Worm (Caenorhabditis elegans) whole organism, late embryonic: Measurements from ENCODE around the gene rrsr-1.
A peak's percentile ranks its signal among the peaks of the same experiment; 100 is the strongest.

Experiments
- C08G9.2 ChIP-seq: sonication (generic microtip); optimal IDR thresholded peaks from 2 replicates; lab custom pipeline; 2016; ENCODE audit warnings: mild to moderate bottlenecking, missing genetic modification characterization, moderate library complexity, missing compliant biosample characterization
- C38D4.7 ChIP-seq: fragments of 200-800 bp; sonication (Bioruptor generic); optimal IDR thresholded peaks from 2 replicates; lab custom pipeline; 2018; ENCODE audit warnings: mild to moderate bottlenecking, missing genetic modification characterization, moderate library complexity, missing compliant biosample characterization
- F13H6.1 ChIP-seq: sonication (generic microtip); optimal IDR thresholded peaks from 2 replicates; lab custom pipeline; 2016; ENCODE audit warnings: missing genetic modification characterization, missing compliant biosample characterization
- K02D7.2 ChIP-seq: sonication (generic microtip); optimal IDR thresholded peaks from 2 replicates; lab custom pipeline; 2017; ENCODE audit warnings: mild to moderate bottlenecking, missing genetic modification characterization, missing compliant biosample characterization
- T23F11.4 ChIP-seq: fragments of 200-800 bp; sonication (Bioruptor generic); optimal IDR thresholded peaks from 2 replicates; lab custom pipeline; 2018; ENCODE audit warnings: mild to moderate bottlenecking, missing genetic modification characterization, missing compliant biosample characterization
- Y22D7AL.16 ChIP-seq: sonication (generic microtip); optimal IDR thresholded peaks from 2 replicates; lab custom pipeline; 2016; ENCODE audit warnings: missing genetic modification characterization, missing compliant biosample characterization
- ahr-1 ChIP-seq: sonication (generic microtip); optimal IDR thresholded peaks from 2 replicates; lab custom pipeline; 2016; ENCODE audit warnings: missing genetic modification characterization, missing compliant biosample characterization
- ama-1 ChIP-seq: fragments of 150-350 bp; optimal IDR thresholded peaks from 2 replicates; lab custom pipeline; 2014
- ceh-14 ChIP-seq: sonication (generic microtip); optimal IDR thresholded peaks from 2 replicates; lab custom pipeline; 2016; ENCODE audit warnings: missing genotype, missing genetic modification characterization, missing compliant biosample characterization
- ceh-18 ChIP-seq: sonication (generic microtip); optimal IDR thresholded peaks from 2 replicates; lab custom pipeline; 2016; ENCODE audit warnings: missing genetic modification characterization, missing compliant biosample characterization
- ceh-19 ChIP-seq: fragments of 200-800 bp; sonication (Bioruptor generic); optimal IDR thresholded peaks from 2 replicates; lab custom pipeline; 2018; ENCODE audit warnings: mild to moderate bottlenecking, missing genetic modification characterization, missing compliant biosample characterization
- ceh-30 ChIP-seq: fragments of 150-350 bp; optimal IDR thresholded peaks from 2 replicates; lab custom pipeline; 2014; ENCODE audit warnings: missing biosample characterization, missing genetic modification characterization
- ceh-31 ChIP-seq: sonication (generic microtip); optimal IDR thresholded peaks from 2 replicates; lab custom pipeline; 2016; ENCODE audit warnings: missing genetic modification characterization, missing compliant biosample characterization
- ceh-34 ChIP-seq: sonication (generic microtip); optimal IDR thresholded peaks from 2 replicates; lab custom pipeline; 2016; ENCODE audit warnings: mild to moderate bottlenecking, missing genetic modification characterization, missing compliant biosample characterization
- ceh-6 ChIP-seq: fragments of 200-800 bp; sonication (Bioruptor generic); optimal IDR thresholded peaks from 2 replicates; lab custom pipeline; 2018; ENCODE audit warnings: mild to moderate bottlenecking, missing genetic modification characterization, missing compliant biosample characterization
- ceh-9 ChIP-seq: sonication (generic microtip); optimal IDR thresholded peaks from 2 replicates; lab custom pipeline; 2016; ENCODE audit warnings: mild to moderate bottlenecking, missing genetic modification characterization, inconsistent platforms, missing compliant biosample characterization
- che-1 ChIP-seq: sonication (generic microtip); optimal IDR thresholded peaks from 2 replicates; lab custom pipeline; 2016; ENCODE audit warnings: mild to moderate bottlenecking, missing genetic modification characterization, missing compliant biosample characterization
- dmd-4 ChIP-seq: sonication (generic microtip); optimal IDR thresholded peaks from 2 replicates; lab custom pipeline; 2016; ENCODE audit warnings: borderline replicate concordance, missing genetic modification characterization, missing compliant biosample characterization
- dve-1 ChIP-seq: sonication (generic microtip); optimal IDR thresholded peaks from 2 replicates; lab custom pipeline; 2017; ENCODE audit warnings: antibody characterized with exemption, mild to moderate bottlenecking, missing genetic modification characterization, missing compliant biosample characterization
- elt-2 ChIP-seq: sonication (generic microtip); optimal IDR thresholded peaks from 2 replicates; lab custom pipeline; 2016; ENCODE audit warnings: missing genetic modification reagents, missing genetic modification characterization, missing compliant biosample characterization
- elt-4 ChIP-seq: sonication (generic microtip); optimal IDR thresholded peaks from 2 replicates; lab custom pipeline; 2016; ENCODE audit warnings: missing genetic modification characterization, missing compliant biosample characterization
- ets-4 ChIP-seq: sonication (generic microtip); optimal IDR thresholded peaks from 2 replicates; lab custom pipeline; 2016; ENCODE audit warnings: missing genetic modification characterization, missing compliant biosample characterization
- eyg-1 ChIP-seq: sonication (generic microtip); optimal IDR thresholded peaks from 2 replicates; lab custom pipeline; 2016; ENCODE audit warnings: missing genotype, missing genetic modification characterization, missing compliant biosample characterization
- fkh-10 ChIP-seq: fragments of 150-350 bp; optimal IDR thresholded peaks from 2 replicates; lab custom pipeline; 2014; ENCODE audit warnings: missing biosample characterization, missing genetic modification reagents, missing genetic modification characterization
- fkh-6 ChIP-seq: sonication (generic microtip); optimal IDR thresholded peaks from 2 replicates; lab custom pipeline; 2016; ENCODE audit warnings: missing genetic modification characterization, missing compliant biosample characterization
- gmeb-2 ChIP-seq: sonication (generic microtip); optimal IDR thresholded peaks from 2 replicates; lab custom pipeline; 2016; ENCODE audit warnings: missing genetic modification characterization, inconsistent platforms, missing compliant biosample characterization
- hlh-13 ChIP-seq: fragments of 200-800 bp; sonication (Bioruptor generic); optimal IDR thresholded peaks from 2 replicates; lab custom pipeline; 2018; ENCODE audit warnings: mild to moderate bottlenecking, missing genetic modification characterization, missing compliant biosample characterization
- hlh-15 ChIP-seq: sonication (generic microtip); optimal IDR thresholded peaks from 2 replicates; lab custom pipeline; 2016; ENCODE audit warnings: missing genetic modification characterization, missing compliant biosample characterization
- hlh-30 ChIP-seq: sonication (generic microtip); optimal IDR thresholded peaks from 2 replicates; lab custom pipeline; 2017; ENCODE audit warnings: antibody characterized with exemption, missing genetic modification characterization, missing compliant biosample characterization; ENCODE audit not compliant: insufficient read depth
- hlh-6 ChIP-seq: sonication (generic microtip); optimal IDR thresholded peaks from 2 replicates; lab custom pipeline; 2016; ENCODE audit warnings: missing genotype, missing genetic modification characterization, missing compliant biosample characterization
- hlh-8 ChIP-seq: sonication (generic microtip); optimal IDR thresholded peaks from 2 replicates; lab custom pipeline; 2016; ENCODE audit warnings: missing genotype, missing genetic modification characterization, missing compliant biosample characterization
- lim-6 ChIP-seq: sonication (generic microtip); optimal IDR thresholded peaks from 2 replicates; lab custom pipeline; 2016; ENCODE audit warnings: missing genetic modification characterization, missing compliant biosample characterization
- lin-11 ChIP-seq: fragments of 200-800 bp; sonication (Bioruptor generic); optimal IDR thresholded peaks from 2 replicates; lab custom pipeline; 2018; ENCODE audit warnings: mild to moderate bottlenecking, missing genetic modification characterization, missing compliant biosample characterization
- mec-3 ChIP-seq: sonication (generic microtip); optimal IDR thresholded peaks from 2 replicates; lab custom pipeline; 2016; ENCODE audit warnings: borderline replicate concordance, missing genetic modification characterization, missing compliant biosample characterization
- nhr-11 ChIP-seq: fragments of 150-350 bp; optimal IDR thresholded peaks from 2 replicates; lab custom pipeline; 2014; ENCODE audit warnings: missing biosample characterization, missing genetic modification characterization
- nhr-232 ChIP-seq: sonication (generic microtip); optimal IDR thresholded peaks from 2 replicates; lab custom pipeline; 2016; ENCODE audit warnings: missing genetic modification characterization, missing compliant biosample characterization
- odd-2 ChIP-seq: sonication (generic microtip); optimal IDR thresholded peaks from 2 replicates; lab custom pipeline; 2017; ENCODE audit warnings: antibody characterized with exemption, mild to moderate bottlenecking, missing genetic modification characterization, missing compliant biosample characterization
- pag-3 ChIP-seq: sonication (generic microtip); optimal IDR thresholded peaks from 2 replicates; lab custom pipeline; 2016; ENCODE audit warnings: missing compliant biosample characterization, missing genetic modification characterization, borderline replicate concordance
- pat-9 ChIP-seq: fragments of 200-800 bp; sonication (Bioruptor generic); optimal IDR thresholded peaks from 2 replicates; lab custom pipeline; 2018; ENCODE audit warnings: mild to moderate bottlenecking, missing genetic modification characterization, moderate library complexity, missing compliant biosample characterization
- pax-1 ChIP-seq: fragments of 150-350 bp; optimal IDR thresholded peaks from 2 replicates; lab custom pipeline; 2014; ENCODE audit warnings: missing biosample characterization, missing genetic modification characterization
- pha-4 ChIP-seq: fragments of 150-350 bp; optimal IDR thresholded peaks from 2 replicates; lab custom pipeline; 2018; ENCODE audit warnings: missing biosample characterization, missing genetic modification reagents, missing genetic modification characterization
- pros-1 ChIP-seq: fragments of 150-350 bp; optimal IDR thresholded peaks from 2 replicates; lab custom pipeline; 2014; ENCODE audit warnings: missing biosample characterization, missing genetic modification reagents, missing genetic modification characterization
- ref-2 ChIP-seq: sonication (generic microtip); optimal IDR thresholded peaks from 2 replicates; lab custom pipeline; 2016; ENCODE audit warnings: missing genetic modification characterization, missing compliant biosample characterization
- sox-2 ChIP-seq: fragments of 200-800 bp; sonication (Bioruptor generic); IDR thresholded peaks from 2 replicates; pipeline ENCODE4 v1.3.6; 2022; ENCODE audit warnings: missing genetic modification reagents, missing genetic modification characterization, missing compliant biosample characterization
- sox-4 ChIP-seq: sonication (generic microtip); optimal IDR thresholded peaks from 2 replicates; lab custom pipeline; 2017; ENCODE audit warnings: mild to moderate bottlenecking, missing genetic modification characterization, inconsistent platforms, missing compliant biosample characterization
- syd-9 ChIP-seq: sonication (generic microtip); optimal IDR thresholded peaks from 2 replicates; lab custom pipeline; 2016; ENCODE audit warnings: mild to moderate bottlenecking, missing genetic modification characterization, moderate library complexity, missing compliant biosample characterization
- tbx-2 ChIP-seq: sonication (generic microtip); optimal IDR thresholded peaks from 2 replicates; lab custom pipeline; 2016; ENCODE audit warnings: missing genetic modification characterization, missing compliant biosample characterization
- ttx-3 ChIP-seq: sonication (generic microtip); optimal IDR thresholded peaks from 2 replicates; lab custom pipeline; 2016; ENCODE audit warnings: missing genetic modification reagents, missing genetic modification characterization, missing compliant biosample characterization
- unc-42 ChIP-seq: sonication (generic microtip); optimal IDR thresholded peaks from 2 replicates; lab custom pipeline; 2016; ENCODE audit warnings: missing genotype, missing genetic modification characterization, missing compliant biosample characterization
- unc-55 ChIP-seq: sonication (generic microtip); optimal IDR thresholded peaks from 2 replicates; lab custom pipeline; 2017; ENCODE audit warnings: missing biosample characterization, missing genetic modification reagents, missing genetic modification characterization
- unc-86 ChIP-seq: sonication (generic microtip); optimal IDR thresholded peaks from 2 replicates; lab custom pipeline; 2016; ENCODE audit warnings: missing genetic modification characterization, missing compliant biosample characterization
- ztf-16 ChIP-seq: sonication (generic microtip); optimal IDR thresholded peaks from 2 replicates; lab custom pipeline; 2017; ENCODE audit warnings: missing genetic modification characterization, missing compliant biosample characterization

rrsr-1 gene

DNA sequence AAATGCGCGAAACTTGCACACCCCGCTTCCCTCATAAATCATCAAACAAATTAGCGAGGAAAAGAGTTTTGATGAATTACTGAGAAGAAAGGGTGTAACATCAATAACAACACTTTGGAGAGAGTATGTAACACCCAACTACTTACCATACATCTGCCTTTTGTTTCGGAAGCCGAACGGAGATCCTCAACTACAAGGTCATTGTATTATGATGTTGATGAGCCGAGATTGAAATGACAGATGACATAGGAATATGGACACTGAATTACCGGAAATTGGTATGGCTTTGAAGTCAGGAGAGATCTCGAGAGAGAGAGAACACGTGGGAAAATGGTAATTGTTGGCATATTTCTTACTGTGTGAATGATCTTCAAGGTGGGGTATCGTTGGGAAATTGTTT is 1.2 kb upstream of the rrsr-1 start:
- TF ChIP-seq sox-2 (GFP tag; lab: Robert Waterston, UW) = peak; percentile 26
- TF ChIP-seq fkh-10 (GFP tag; lab: Kevin White, UChicago) = no peak
- TF ChIP-seq, all 69 proteins: peak for 1

DNA sequence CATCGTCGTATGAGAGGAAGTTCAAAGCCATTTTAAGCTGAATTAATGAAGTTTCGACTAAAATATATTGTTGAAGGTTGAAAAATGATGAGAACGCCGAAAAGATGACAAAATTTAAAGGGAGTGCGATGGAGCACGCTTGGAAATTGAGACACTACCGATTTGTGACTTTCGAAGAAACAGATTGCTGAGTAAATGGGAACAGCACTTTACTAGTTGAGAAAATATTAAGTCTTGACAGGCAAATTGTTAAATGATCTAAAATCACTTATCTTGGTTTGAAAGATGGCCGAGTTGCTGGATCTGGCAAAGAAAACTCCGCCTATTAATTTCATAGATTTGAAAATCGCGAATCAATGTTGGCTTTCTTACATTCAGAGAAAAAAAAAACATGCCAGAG is 1.5 kb downstream of the rrsr-1 start, which contains the start of gene rpoa-12:
TSS of gene rpoa-12 (minus strand) at position 37 of the 400 bp plus-strand sequence.
- TF ChIP-seq elt-4 (tag; lab: Kevin White, UChicago) (no peak), ceh-18 (tag; lab: Kevin White, UChicago) (peak; percentile 16), ref-2 (tag; lab: Kevin White, UChicago) (peak; percentile 50), ceh-30 (tag; lab: Kevin White, UChicago) (no peak), ceh-6 (no peak), ceh-19 (no peak), ama-1 (lab: Kevin White, UChicago) (no peak), tbx-2 (peak; percentile 76), ceh-9 (tag; lab: Kevin White, UChicago) (no peak), sox-4 (tag; lab: Kevin White, UChicago) (no peak), eyg-1 (tag; lab: Kevin White, UChicago) (no peak), pha-4 (no peak), unc-42 (tag; lab: Kevin White, UChicago) (peak; percentile 49), dve-1 (tag; lab: Kevin White, UChicago) (no peak), hlh-30 (tag; lab: Kevin White, UChicago) (no peak), nhr-11 (tag; lab: Kevin White, UChicago) (no peak), pag-3 (tag; lab: Kevin White, UChicago) (no peak), T23F11.4 (GFP tag; lab: Kevin White, UChicago) (no peak), lim-6 (tag; lab: Kevin White, UChicago) (no peak), pax-1 (tag; lab: Kevin White, UChicago) (no peak), pros-1 (tag; lab: Kevin White, UChicago) (no peak), pat-9 (tag; lab: Kevin White, UChicago) (no peak), ets-4 (tag; lab: Kevin White, UChicago) (peak; percentile 24), unc-55 (no peak), ceh-34 (peak; percentile 49), che-1 (tag; lab: Kevin White, UChicago) (no peak), nhr-232 (tag; lab: Kevin White, UChicago) (no peak), fkh-6 (tag; lab: Kevin White, UChicago) (no peak), C08G9.2 (peak; percentile 66), hlh-8 (tag; lab: Kevin White, UChicago) (peak; percentile 18), unc-86 (no peak), Y22D7AL.16 (tag; lab: Kevin White, UChicago) (no peak), fkh-10 (GFP tag; lab: Kevin White, UChicago) (no peak), ahr-1 (tag; lab: Kevin White, UChicago) (no peak), F13H6.1 (tag; lab: Kevin White, UChicago) (no peak), hlh-6 (tag; lab: Kevin White, UChicago) (no peak), ceh-14 (tag; lab: Kevin White, UChicago) (peak; percentile 22), elt-2 (tag; lab: Kevin White, UChicago) (peak; percentile 56), hlh-13 (GFP tag; lab: Kevin White, UChicago) (no peak), mec-3 (no peak), ztf-16 (no peak), gmeb-2 (no peak), dmd-4 (tag; lab: Kevin White, UChicago) (peak; percentile 5), odd-2 (tag; lab: Kevin White, UChicago) (no peak), sox-2 (GFP tag; lab: Robert Waterston, UW) (no peak), C38D4.7 (no peak), lin-11 (tag; lab: Kevin White, UChicago) (no peak), ttx-3 (tag; lab: Kevin White, UChicago) (no peak), ceh-31 (tag; lab: Kevin White, UChicago) (peak; percentile 86), syd-9 (tag; lab: Kevin White, UChicago) (no peak), hlh-15 (no peak), K02D7.2 (tag; lab: Kevin White, UChicago) (no peak)
